Worm (Caenorhabditis elegans): ENCODE results near the gene C54E4.1.

C54E4.1 gene

DNA sequence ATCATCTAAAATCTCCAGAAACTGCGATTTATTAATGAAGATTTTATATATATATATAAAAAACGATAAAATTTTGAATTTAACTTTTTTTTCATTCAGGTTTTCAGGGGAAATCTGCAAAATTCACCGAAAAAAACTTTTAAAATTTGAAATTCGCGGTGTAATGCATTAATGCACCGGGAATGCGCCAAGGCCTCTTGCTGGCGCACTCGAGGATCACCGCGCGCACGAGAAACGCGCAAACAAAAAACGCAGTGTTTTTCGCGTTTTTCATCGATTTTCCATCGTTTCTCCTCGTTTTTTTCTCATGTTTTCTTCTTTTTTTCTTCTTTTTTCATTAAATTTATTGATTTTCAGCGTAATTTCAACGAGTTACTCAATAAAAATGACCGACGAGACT lies 2.2 kb downstream of the C54E4.1 start, which contains the start of gene hrpu-2 (continued):
- TF ChIP-seq Y105C5A.15 (GFP tag; IDR thresholded peaks at IDR 0.05) (no peak), pqm-1 (tag; optimal IDR thresholded peaks at IDR 0.05) (no peak), T20F7.1 (GFP tag; optimal IDR thresholded peaks at IDR 0.05) (no peak), ces-1 (GFP tag; optimal IDR thresholded peaks at IDR 0.05) (no peak), saeg-2 (GFP tag; IDR thresholded peaks at IDR 0.05) (no peak), hif-1 (tag; optimal IDR thresholded peaks at IDR 0.05) (peak in 1 of 2 experiments; percentile 63), nhr-41 (GFP tag; IDR thresholded peaks at IDR 0.05) (no peak), jun-1 (tag; optimal IDR thresholded peaks at IDR 0.05) (peak; percentile 58), nhr-77 (tag; optimal IDR thresholded peaks at IDR 0.05) (peak; percentile 9), set-16 (GFP tag; IDR thresholded peaks at IDR 0.05) (0 out of 2 replicates have a peak, but pooled peaks have one; percentile 10), daf-8 (GFP tag; IDR thresholded peaks at IDR 0.05) (no peak), unc-39 (tag; optimal IDR thresholded peaks at IDR 0.05) (no peak), nhr-111 (GFP tag; optimal IDR thresholded peaks at IDR 0.05) (no peak), dpl-1 (GFP tag; optimal IDR thresholded peaks at IDR 0.05) (peak; percentile 98), ceh-82 (tag; optimal IDR thresholded peaks at IDR 0.05) (no peak), ZK546.5 (tag; optimal IDR thresholded peaks at IDR 0.05) (no peak), mep-1 (tag; optimal IDR thresholded peaks at IDR 0.05) (peak; percentile 83), madf-9 (GFP tag; conservative IDR thresholded peaks at IDR 0.05) (no peak), nhr-237 (tag; optimal IDR thresholded peaks at IDR 0.05) (no peak), fos-1 (tag; optimal IDR thresholded peaks at IDR 0.05) (no peak), spr-3 (GFP tag; optimal IDR thresholded peaks at IDR 0.05) (peak; percentile 62), tra-1 (GFP tag; IDR thresholded peaks at IDR 0.05) (peak; percentile 78; the same call in 1 of the 2 replicates), dmd-6 (GFP tag; IDR thresholded peaks at IDR 0.05) (peak; percentile 82), egl-43 (GFP tag; IDR thresholded peaks at IDR 0.05) (no peak), pha-4 (GFP tag; IDR thresholded peaks at IDR 0.05) (peak; percentile 67; the same call in 1 of the 2 replicates), pha-4 (tag; optimal IDR thresholded peaks at IDR 0.05) (no peak), snpc-1.2 (GFP tag; IDR thresholded peaks at IDR 0.05) (no peak), attf-4 (tag; optimal IDR thresholded peaks at IDR 0.05) (no peak), ztf-11 (tag; optimal IDR thresholded peaks at IDR 0.05) (no peak), nhr-76 (tag; optimal IDR thresholded peaks at IDR 0.05) (no peak), ama-1 (optimal IDR thresholded peaks at IDR 0.05) (no peak), nhr-42 (GFP tag; IDR thresholded peaks at IDR 0.05) (peak; percentile 56; the same call in 1 of the 2 replicates), ceh-44 (GFP tag; IDR thresholded peaks at IDR 0.05) (no peak), nhr-11 (tag; optimal IDR thresholded peaks at IDR 0.05) (peak; percentile 38), F44E2.7 (GFP tag; IDR thresholded peaks at IDR 0.05) (no peak), lin-1 (GFP tag; IDR thresholded peaks at IDR 0.05) (no peak), zag-1 (tag; optimal IDR thresholded peaks at IDR 0.05) (no peak), nhr-6 (tag; optimal IDR thresholded peaks at IDR 0.05) (peak; percentile 11), ceh-28 (tag; optimal IDR thresholded peaks at IDR 0.05) (no peak), egl-27 (tag; optimal IDR thresholded peaks at IDR 0.05) (no peak), snpc-4 (tag; optimal IDR thresholded peaks at IDR 0.05) (no peak), daf-19 (GFP tag; conservative IDR thresholded peaks at IDR 0.05) (no peak), gei-8 (GFP tag; optimal IDR thresholded peaks at IDR 0.05) (no peak), zfp-2 (tag; optimal IDR thresholded peaks at IDR 0.05) (no peak), zip-11 (GFP tag; IDR thresholded peaks at IDR 0.05) (no peak), hlh-30 (tag; optimal IDR thresholded peaks at IDR 0.05; ENCODE audit: insufficient read depth) (peak; percentile 73), mes-2 (tag; optimal IDR thresholded peaks at IDR 0.05; ENCODE audit: poor library complexity, severe bottlenecking) (peak; percentile 92), nhr-10 (tag; optimal IDR thresholded peaks at IDR 0.05) (no peak), dmd-9 (GFP tag; IDR thresholded peaks at IDR 0.05) (peak; percentile 67; the same call in 1 of the 2 replicates), unc-130 (GFP tag; optimal IDR thresholded peaks at IDR 0.05) (peak; percentile 23), lin-38 (GFP tag; IDR thresholded peaks at IDR 0.05) (peak; percentile 87), ceh-20 (GFP tag; IDR thresholded peaks at IDR 0.05) (peak; percentile 64; the same call in 1 of the 2 replicates), Y75B8A.6 (GFP tag; IDR thresholded peaks at IDR 0.05) (no peak)
